Worm (Caenorhabditis elegans) whole organism, L3 larva: Measurements from ENCODE around the gene gtf-2H5.

Experiments
- R02D3.7 ChIP-seq: fragments of 150-350 bp; optimal IDR thresholded peaks from 2 replicates; lab custom pipeline; 2014; ENCODE audit warnings: missing biosample characterization, missing genetic modification characterization
- ZK546.5 ChIP-seq: sonication (generic microtip); optimal IDR thresholded peaks from 2 replicates; lab custom pipeline; 2017; ENCODE audit warnings: missing biosample characterization, missing genetic modification characterization
- aly-2 ChIP-seq: fragments of 150-350 bp; optimal IDR thresholded peaks from 2 replicates; lab custom pipeline; 2014; ENCODE audit warnings: missing biosample characterization, missing genetic modification characterization
- ama-1 ChIP-seq: fragments of 150-350 bp; optimal IDR thresholded peaks from 2 replicates; lab custom pipeline; 2018
- ceh-16 ChIP-seq: sonication (generic microtip); optimal IDR thresholded peaks from 2 replicates; lab custom pipeline; 2017; ENCODE audit warnings: missing biosample characterization, missing genetic modification characterization
- ceh-82 ChIP-seq: fragments of 150-350 bp; optimal IDR thresholded peaks from 2 replicates; lab custom pipeline; 2014; ENCODE audit warnings: missing biosample characterization, missing genetic modification characterization
- ceh-9 ChIP-seq: sonication (generic microtip); optimal IDR thresholded peaks from 2 replicates; lab custom pipeline; 2018; ENCODE audit warnings: missing biosample characterization, missing genetic modification characterization
- daf-12 ChIP-seq: fragments of 150-350 bp; optimal IDR thresholded peaks from 2 replicates; lab custom pipeline; 2014; ENCODE audit warnings: missing biosample characterization, missing genetic modification reagents, missing genetic modification characterization
- egl-27 ChIP-seq: sonication (generic microtip); optimal IDR thresholded peaks from 4 replicates; lab custom pipeline; 2017; ENCODE audit warnings: missing biosample characterization, missing genetic modification reagents, missing genetic modification characterization
- elt-1 ChIP-seq: fragments of 150-350 bp; optimal IDR thresholded peaks from 2 replicates; lab custom pipeline; 2014; ENCODE audit warnings: missing biosample characterization, missing genetic modification characterization
- elt-3 ChIP-seq, 3 experiments: fragments of 150-350 bp in 1 of 3; sonication (generic microtip) in 2 of 3; optimal IDR thresholded peaks; 2 replicates in 2 of 3; 4 replicates in 1 of 3; lab custom pipeline; 2014 to 2017; ENCODE audit warnings: missing biosample characterization in 3 of 3, missing genetic modification characterization in 3 of 3
- eor-1 ChIP-seq, 2 experiments: fragments of 150-350 bp; optimal IDR thresholded peaks; 2 replicates each; lab custom pipeline; 2014 to 2018; ENCODE audit warnings: missing biosample characterization in 2 of 2, missing genetic modification characterization in 2 of 2
- fkh-10 ChIP-seq: sonication (generic microtip); optimal IDR thresholded peaks from 2 replicates; lab custom pipeline; 2017; ENCODE audit warnings: missing biosample characterization, missing genetic modification reagents, missing genetic modification characterization
- fos-1 ChIP-seq: fragments of 150-350 bp; optimal IDR thresholded peaks from 2 replicates; lab custom pipeline; 2014; ENCODE audit warnings: missing biosample characterization, missing genetic modification characterization
- hmg-11 ChIP-seq: sonication (generic microtip); optimal IDR thresholded peaks from 2 replicates; lab custom pipeline; 2016; ENCODE audit warnings: missing genetic modification characterization, missing compliant biosample characterization
- lin-15B ChIP-seq: fragments of 150-350 bp; optimal IDR thresholded peaks from 2 replicates; lab custom pipeline; 2014; ENCODE audit warnings: missing biosample characterization, missing genetic modification characterization
- lsy-12 ChIP-seq: sonication (generic microtip); optimal IDR thresholded peaks from 2 replicates; lab custom pipeline; 2016; ENCODE audit warnings: mild to moderate bottlenecking, missing genetic modification characterization, missing compliant biosample characterization
- mdl-1 ChIP-seq: fragments of 150-350 bp; optimal IDR thresholded peaks from 2 replicates; lab custom pipeline; 2014; ENCODE audit warnings: missing biosample characterization, missing genetic modification characterization
- mml-1 ChIP-seq: fragments of 150-350 bp; sonication (generic microtip); optimal IDR thresholded peaks from 3 replicates; lab custom pipeline; 2014; ENCODE audit warnings: missing biosample characterization, missing genetic modification characterization
- nfya-1 ChIP-seq: sonication (generic microtip); optimal IDR thresholded peaks from 2 replicates; lab custom pipeline; 2017; ENCODE audit warnings: missing genetic modification characterization, mild to moderate bottlenecking, missing compliant biosample characterization, antibody characterized with exemption, moderate library complexity; ENCODE audit not compliant: insufficient read depth
- nhr-11 ChIP-seq: fragments of 150-350 bp; optimal IDR thresholded peaks from 2 replicates; lab custom pipeline; 2014; ENCODE audit warnings: missing biosample characterization, missing genetic modification characterization
- nhr-12 ChIP-seq: fragments of 150-350 bp; optimal IDR thresholded peaks from 2 replicates; lab custom pipeline; 2014; ENCODE audit warnings: missing biosample characterization, missing genetic modification characterization
- nhr-23 ChIP-seq: fragments of 150-350 bp; optimal IDR thresholded peaks from 2 replicates; lab custom pipeline; 2014; ENCODE audit warnings: missing biosample characterization, missing genetic modification reagents, missing genetic modification characterization
- nhr-28 ChIP-seq: fragments of 150-350 bp; optimal IDR thresholded peaks from 2 replicates; lab custom pipeline; 2014; ENCODE audit warnings: missing biosample characterization, missing genetic modification characterization
- nhr-43 ChIP-seq: sonication (generic microtip); optimal IDR thresholded peaks from 2 replicates; lab custom pipeline; 2016; ENCODE audit warnings: mild to moderate bottlenecking, missing genetic modification characterization, missing compliant biosample characterization; ENCODE audit not compliant: poor library complexity, severe bottlenecking
- nhr-67 ChIP-seq: fragments of 150-350 bp; optimal IDR thresholded peaks from 2 replicates; lab custom pipeline; 2014; ENCODE audit warnings: missing biosample characterization, missing genetic modification characterization
- nhr-76 ChIP-seq: fragments of 150-350 bp; sonication (generic microtip); optimal IDR thresholded peaks from 5 replicates; lab custom pipeline; 2014; ENCODE audit warnings: missing biosample characterization, missing genetic modification characterization
- pha-4 ChIP-seq: fragments of 150-350 bp; optimal IDR thresholded peaks from 2 replicates; lab custom pipeline; 2014; ENCODE audit warnings: missing biosample characterization, missing genetic modification reagents, missing genetic modification characterization
- pqm-1 ChIP-seq: fragments of 150-350 bp; optimal IDR thresholded peaks from 2 replicates; lab custom pipeline; 2017; ENCODE audit warnings: missing biosample characterization, missing genetic modification characterization, inconsistent platforms
- snpc-4 ChIP-seq: fragments of 150-350 bp; optimal IDR thresholded peaks from 2 replicates; lab custom pipeline; 2014; ENCODE audit warnings: missing biosample characterization, missing genetic modification characterization
- tbx-2 ChIP-seq: sonication (generic microtip); optimal IDR thresholded peaks from 2 replicates; lab custom pipeline; 2016; ENCODE audit warnings: mild to moderate bottlenecking, missing genetic modification characterization, missing compliant biosample characterization
- unc-39 ChIP-seq: sonication (generic microtip); optimal IDR thresholded peaks from 4 replicates; lab custom pipeline; 2017; ENCODE audit warnings: missing biosample characterization, missing genetic modification characterization
- unc-62 ChIP-seq: fragments of 150-350 bp; sonication (generic microtip); optimal IDR thresholded peaks from 4 replicates; lab custom pipeline; 2014; ENCODE audit warnings: missing biosample characterization, missing genetic modification reagents, missing genetic modification characterization
- zag-1 ChIP-seq: fragments of 150-350 bp; optimal IDR thresholded peaks from 2 replicates; lab custom pipeline; 2014; ENCODE audit warnings: missing biosample characterization, missing genetic modification characterization
- ztf-11 ChIP-seq: fragments of 150-350 bp; optimal IDR thresholded peaks from 2 replicates; lab custom pipeline; 2014; ENCODE audit warnings: missing biosample characterization, missing genetic modification characterization

The gtf-2H5 gene

ce11 chrIII:598168-598567 lies 20.8 kb upstream of the gtf-2H5 start (continued):
- TF ChIP-seq aly-2 (tag; lab: Kevin White, UChicago) (no peak), nhr-67 (tag; lab: Kevin White, UChicago) (no peak), tbx-2 (tag; lab: Kevin White, UChicago) (no peak), nhr-23 (tag; lab: Kevin White, UChicago) (peak; percentile 64), ceh-16 (no peak), nhr-76 (tag; lab: Kevin White, UChicago) (no peak), fos-1 (no peak), elt-1 (tag; lab: Kevin White, UChicago) (no peak), pqm-1 (tag; lab: Kevin White, UChicago) (peak; percentile 15)
- TF ChIP-seq, all 47 proteins: peak for 11

ce11 chrIII:595449-595848 lies 18.1 kb upstream of the gtf-2H5 start:
- TF ChIP-seq nfya-1 (tag; lab: Kevin White, UChicago) (no peak), unc-62 (GFP tag; lab: Kevin White, UChicago) (no peak), ceh-9 (no peak), lin-15B (tag; lab: Kevin White, UChicago) (no peak), mdl-1 (tag; lab: Kevin White, UChicago) (no peak)

- no peak for TF ChIP-seq mml-1
- no peak for TF ChIP-seq egl-27 (tag; lab: Kevin White, UChicago)
- no peak for TF ChIP-seq snpc-4 (tag; lab: Kevin White, UChicago)
- TF ChIP-seq ztf-11: no peak
- no peak for TF ChIP-seq nhr-67 (tag; lab: Kevin White, UChicago)
- no peak for TF ChIP-seq unc-39 (tag; lab: Kevin White, UChicago)
- no peak for TF ChIP-seq pha-4 (tag; lab: Kevin White, UChicago)
- TF ChIP-seq ceh-82 (tag; lab: Kevin White, UChicago): no peak
- TF ChIP-seq unc-62 (GFP tag; lab: Kevin White, UChicago): no peak
- TF ChIP-seq nhr-28 (tag; lab: Kevin White, UChicago): no peak
- TF ChIP-seq zag-1 (tag; lab: Kevin White, UChicago): no peak
- no peak for TF ChIP-seq fkh-10 (GFP tag; lab: Kevin White, UChicago)
Measured at ce11 chrIII:587009-587408, 9.6 kb upstream of the gtf-2H5 start, which contains the start of gene helq-1. TSS of gene helq-1 (minus strand) at chrIII:587109.

- no peak for TF ChIP-seq egl-27 (tag; lab: Kevin White, UChicago)
- no peak for TF ChIP-seq unc-39 (tag; lab: Kevin White, UChicago)
- TF ChIP-seq nhr-76 (tag; lab: Kevin White, UChicago): no peak
- TF ChIP-seq R02D3.7: no peak
- no peak for TF ChIP-seq ama-1 (lab: Kevin White, UChicago)
- TF ChIP-seq eor-1 (tag; optimal IDR thresholded peaks at IDR 0.05; lab: Kevin White, UChicago): no peak
- no peak for TF ChIP-seq hmg-11 (tag; lab: Kevin White, UChicago)
- TF ChIP-seq fkh-10 (GFP tag; lab: Kevin White, UChicago): no peak
- TF ChIP-seq elt-3 (tag; optimal IDR thresholded peaks at IDR 0.05; lab: Kevin White, UChicago): no peak
- TF ChIP-seq nhr-43 (tag; lab: Kevin White, UChicago): no peak
Measured at ce11 chrIII:576555-576954, 812 bp downstream of the gtf-2H5 start.

ce11 chrIII:568815-569214 lies 8.6 kb downstream of the gtf-2H5 start:
- no peak for TF ChIP-seq lin-15B (tag; lab: Kevin White, UChicago)
- TF ChIP-seq ceh-82 (tag; lab: Kevin White, UChicago): no peak
- no peak for TF ChIP-seq daf-12
- no peak for TF ChIP-seq lsy-12 (tag; lab: Kevin White, UChicago)
- no peak for TF ChIP-seq fkh-10 (GFP tag; lab: Kevin White, UChicago)
- no peak for TF ChIP-seq hmg-11 (tag; lab: Kevin White, UChicago)
- TF ChIP-seq nhr-11: no peak
- no peak for TF ChIP-seq elt-1 (tag; lab: Kevin White, UChicago)
- no peak for TF ChIP-seq nhr-12
- no peak for TF ChIP-seq ZK546.5 (tag; lab: Kevin White, UChicago)
